Worm (Caenorhabditis elegans): ENCODE data around the gene T23F6.3.

The T23F6.3 gene

ce11 chrIV:12689709-12690142, 34.8 kb downstream of the T23F6.3 start (continued):
- no peak for TF ChIP-seq rnt-1 (tag; optimal IDR thresholded peaks at IDR 0.05)
- TF ChIP-seq ztf-11 (tag; optimal IDR thresholded peaks at IDR 0.05): no peak
- TF ChIP-seq nhr-12 (tag; optimal IDR thresholded peaks at IDR 0.05): no peak
- TF ChIP-seq aly-2 (tag; optimal IDR thresholded peaks at IDR 0.05): no peak
- no peak for TF ChIP-seq ceh-88 (GFP tag; IDR thresholded peaks at IDR 0.05)
- no peak for TF ChIP-seq aha-1 (tag; optimal IDR thresholded peaks at IDR 0.05)
- TF ChIP-seq C04F5.9 (tag; optimal IDR thresholded peaks at IDR 0.05): no peak
- no peak for TF ChIP-seq nhr-85 (tag)
- TF ChIP-seq nhr-19 (GFP tag; conservative IDR thresholded peaks at IDR 0.05): no peak
- no peak for TF ChIP-seq isw-1 (GFP tag; IDR thresholded peaks at IDR 0.05)
- no peak for TF ChIP-seq nhr-11 (tag; optimal IDR thresholded peaks at IDR 0.05)
- no peak for TF ChIP-seq nhr-47 (tag; optimal IDR thresholded peaks at IDR 0.05)
- TF ChIP-seq elt-2 (tag; optimal IDR thresholded peaks at IDR 0.05): peak; percentile 98
- no peak for TF ChIP-seq ceh-8 (GFP tag; optimal IDR thresholded peaks at IDR 0.05)
- TF ChIP-seq nhr-20 (tag; optimal IDR thresholded peaks at IDR 0.05): no peak
- TF ChIP-seq unc-30 (tag; optimal IDR thresholded peaks at IDR 0.05): no peak
- no peak for TF ChIP-seq ces-1 (GFP tag; optimal IDR thresholded peaks at IDR 0.05)
- TF ChIP-seq nhr-90 (tag; optimal IDR thresholded peaks at IDR 0.05; ENCODE audit: poor library complexity): peak; percentile 33
- no peak for TF ChIP-seq lir-3 (tag; optimal IDR thresholded peaks at IDR 0.05; ENCODE audit: poor library complexity)
- TF ChIP-seq C16A3.4 (tag; optimal IDR thresholded peaks at IDR 0.05): no peak
- no peak for TF ChIP-seq sup-37 (GFP tag; optimal IDR thresholded peaks at IDR 0.05)
- no peak for TF ChIP-seq swsn-7 (tag; optimal IDR thresholded peaks at IDR 0.05)
- TF ChIP-seq ceh-63 (GFP tag; optimal IDR thresholded peaks at IDR 0.05): no peak

- no peak for TF ChIP-seq F16B12.6 (tag; optimal IDR thresholded peaks at IDR 0.05)
- no peak for TF ChIP-seq nhr-12 (tag; optimal IDR thresholded peaks at IDR 0.05)
- TF ChIP-seq ceh-63 (GFP tag; optimal IDR thresholded peaks at IDR 0.05): no peak
- TF ChIP-seq nhr-77 (tag; optimal IDR thresholded peaks at IDR 0.05): no peak
- no peak for TF ChIP-seq C04F5.9 (tag; optimal IDR thresholded peaks at IDR 0.05)
- no peak for TF ChIP-seq egl-27 (tag; optimal IDR thresholded peaks at IDR 0.05)
- TF ChIP-seq isw-1 (GFP tag; IDR thresholded peaks at IDR 0.05): no peak
- TF ChIP-seq ceh-82 (tag; optimal IDR thresholded peaks at IDR 0.05): no peak
- no peak for TF ChIP-seq unc-130 (tag; optimal IDR thresholded peaks at IDR 0.05)
- no peak for TF ChIP-seq sptf-1 (tag; optimal IDR thresholded peaks at IDR 0.05)
Observed at ce11 chrIV:12689292-12689691, 35.3 kb downstream of the T23F6.3 start.

- TF ChIP-seq ztf-11 (tag; optimal IDR thresholded peaks at IDR 0.05): no peak
- TF ChIP-seq skn-1 (tag; optimal IDR thresholded peaks at IDR 0.05): no peak
- peak; percentile 18 for TF ChIP-seq elt-2 (tag; optimal IDR thresholded peaks at IDR 0.05)
Observed at ce11 chrIV:12688370-12688769, 36.2 kb downstream of the T23F6.3 start, which contains the start of gene T23B5.3. Gene T23B5.3 (plus strand): TSS chrIV:12688670.

- no peak for TF ChIP-seq ceh-63 (GFP tag; optimal IDR thresholded peaks at IDR 0.05)
- peak; percentile 4 for TF ChIP-seq dsc-1 (tag; optimal IDR thresholded peaks at IDR 0.05)
- no peak for TF ChIP-seq nhr-20 (tag; optimal IDR thresholded peaks at IDR 0.05)
Observed at ce11 chrIV:12685827-12686226, 38.7 kb downstream of the T23F6.3 start.

ce11 chrIV:12684826-12685594, 39.5 kb downstream of the T23F6.3 start:
- peak; percentile 91 for TF ChIP-seq blmp-1 (tag; optimal IDR thresholded peaks at IDR 0.05)
- TF ChIP-seq nhr-85 (tag): peak; percentile 57
- no peak for TF ChIP-seq unc-30 (tag; optimal IDR thresholded peaks at IDR 0.05)
- no peak for TF ChIP-seq nhr-47 (tag; optimal IDR thresholded peaks at IDR 0.05)
- TF ChIP-seq elt-3 (tag; optimal IDR thresholded peaks at IDR 0.05): peak in 1 of 6 experiments; percentile 3
